Fruit fly (Drosophila melanogaster) whole organism, adult: ENCODE data around the gene CG5890.
A peak's percentile ranks its signal among the peaks of the same experiment; 100 is the strongest.

Experiments used
- CG11617 ChIP-seq: fragments of 200-800 bp; sonication (Bioruptor generic); optimal IDR thresholded peaks from 2 replicates; lab custom pipeline; 2017; ENCODE audit warnings: mild to moderate bottlenecking, missing biosample characterization, missing genetic modification reagents, missing genetic modification characterization
- CG12768 ChIP-seq: fragments of 200-800 bp; sonication (Bioruptor generic); optimal IDR thresholded peaks from 2 replicates; lab custom pipeline; 2017; ENCODE audit warnings: missing biosample characterization, missing genetic modification characterization, mild to moderate bottlenecking, moderate library complexity, missing genetic modification reagents
- CG14711 ChIP-seq: fragments of 200-800 bp; sonication (Bioruptor generic); optimal IDR thresholded peaks from 2 replicates; lab custom pipeline; 2018; ENCODE audit warnings: missing biosample characterization, mild to moderate bottlenecking, missing genetic modification characterization, moderate library complexity
- CG1620 ChIP-seq: fragments of 200-800 bp; sonication (Bioruptor generic); optimal IDR thresholded peaks from 2 replicates; lab custom pipeline; 2016; ENCODE audit warnings: missing biosample characterization, missing genetic modification characterization
- CG33017 ChIP-seq: fragments of 200-800 bp; sonication (Bioruptor generic); optimal IDR thresholded peaks from 2 replicates; lab custom pipeline; 2018; ENCODE audit warnings: missing biosample characterization, mild to moderate bottlenecking, missing genetic modification characterization, moderate library complexity
- CG5204 ChIP-seq: fragments of 200-800 bp; sonication (Bioruptor generic); optimal IDR thresholded peaks from 2 replicates; lab custom pipeline; 2016; ENCODE audit warnings: missing biosample characterization, missing genetic modification characterization
- CG7045 ChIP-seq: fragments of 200-800 bp; sonication (Bioruptor generic); optimal IDR thresholded peaks from 2 replicates; lab custom pipeline; 2017; ENCODE audit warnings: missing biosample characterization, mild to moderate bottlenecking, missing genetic modification characterization
- CG7101 ChIP-seq: fragments of 200-800 bp; sonication (Bioruptor generic); optimal IDR thresholded peaks from 2 replicates; lab custom pipeline; 2018; ENCODE audit warnings: missing biosample characterization, mild to moderate bottlenecking, missing genetic modification characterization, moderate library complexity
- Clk ChIP-seq: fragments of 200-800 bp; sonication (Bioruptor generic); optimal IDR thresholded peaks from 2 replicates; lab custom pipeline; 2017; ENCODE audit warnings: missing biosample characterization, missing genetic modification characterization
- Crg-1 ChIP-seq: fragments of 200-800 bp; sonication (Bioruptor generic); optimal IDR thresholded peaks from 2 replicates; lab custom pipeline; 2016; ENCODE audit warnings: missing biosample characterization, missing genetic modification characterization
- Hr96 ChIP-seq: fragments of 200-800 bp; sonication (Bioruptor generic); optimal IDR thresholded peaks from 2 replicates; lab custom pipeline; 2016; ENCODE audit warnings: missing biosample characterization, missing genetic modification characterization
- Mnt ChIP-seq: fragments of 200-800 bp; sonication (Bioruptor generic); optimal IDR thresholded peaks from 2 replicates; lab custom pipeline; 2016; ENCODE audit warnings: missing biosample characterization, mild to moderate bottlenecking, missing genetic modification characterization
- bab1 ChIP-seq: fragments of 200-800 bp; sonication (Bioruptor generic); optimal IDR thresholded peaks from 3 replicates; lab custom pipeline; 2019; ENCODE audit warnings: missing biosample characterization, mild to moderate bottlenecking, missing genetic modification characterization, moderate library complexity
- cic ChIP-seq: fragments of 200-800 bp; sonication (Bioruptor generic); optimal IDR thresholded peaks from 2 replicates; lab custom pipeline; 2017; ENCODE audit warnings: missing biosample characterization, mild to moderate bottlenecking, missing genetic modification characterization, moderate library complexity
- cnc ChIP-seq, 2 experiments: fragments of >200 bp; optimal IDR thresholded peaks; 2 replicates each; lab custom pipeline; 2017
- kay ChIP-seq: fragments of 200-800 bp; sonication (Bioruptor generic); peaks from one replicate; lab custom pipeline; 2016; ENCODE audit warnings: missing biosample characterization, missing genetic modification characterization, borderline replicate concordance
- ovo ChIP-seq: fragments of 200-800 bp; sonication (Bioruptor generic); optimal IDR thresholded peaks from 2 replicates; lab custom pipeline; 2016; ENCODE audit warnings: missing biosample characterization, missing genetic modification characterization
- pad ChIP-seq: fragments of 200-800 bp; sonication (Bioruptor generic); optimal IDR thresholded peaks from 3 replicates; lab custom pipeline; 2017; ENCODE audit warnings: missing biosample characterization, missing genetic modification characterization, mild to moderate bottlenecking, moderate library complexity, missing genetic modification reagents
- tj ChIP-seq: fragments of 200-800 bp; sonication (Bioruptor generic); optimal IDR thresholded peaks from 3 replicates; lab custom pipeline; 2017; ENCODE audit warnings: missing biosample characterization, mild to moderate bottlenecking, missing genetic modification characterization, moderate library complexity
- toe ChIP-seq: fragments of 200-800 bp; sonication (Bioruptor generic); optimal IDR thresholded peaks from 2 replicates; lab custom pipeline; 2016; ENCODE audit warnings: missing biosample characterization, missing genetic modification characterization

CG5890 gene

dm6 chr3R:25855594-25856305, at the start of gene CG5890:
Gene CG5890 (plus strand): TSS chr3R:25856154.
- TF ChIP-seq ovo (GFP tag; lab: Kevin White, UChicago) (no peak), kay (GFP tag; lab: Kevin White, UChicago) (no peak), Crg-1 (GFP tag; lab: Kevin White, UChicago) (no peak), cnc (optimal IDR thresholded peaks at IDR 0.05; lab: Kevin White, UChicago) (no peak), bab1 (GFP tag; lab: Kevin White, UChicago) (no peak), CG7045 (GFP tag; lab: Kevin White, UChicago) (peak; percentile 48), cic (GFP tag; lab: Kevin White, UChicago) (no peak), Mnt (GFP tag; lab: Kevin White, UChicago) (no peak), tj (GFP tag; lab: Kevin White, UChicago) (no peak), Hr96 (GFP tag; lab: Kevin White, UChicago) (no peak), CG1620 (no peak), CG11617 (GFP tag; lab: Kevin White, UChicago) (no peak), CG12768 (peak; percentile 40), CG14711 (no peak), CG33017 (tag; lab: Kevin White, UChicago) (no peak), CG5204 (GFP tag; lab: Kevin White, UChicago) (no peak), Clk (GFP tag; lab: Kevin White, UChicago) (peak; percentile 21), pad (GFP tag; lab: Kevin White, UChicago) (no peak), toe (GFP tag; lab: Kevin White, UChicago) (peak; percentile 3), CG7101 (tag; lab: Kevin White, UChicago) (no peak)

- TF ChIP-seq cic (GFP tag; lab: Kevin White, UChicago) (no peak), Mnt (GFP tag; lab: Kevin White, UChicago) (no peak), CG12768 (no peak), CG33017 (tag; lab: Kevin White, UChicago) (no peak), Clk (GFP tag; lab: Kevin White, UChicago) (no peak), kay (GFP tag; lab: Kevin White, UChicago) (no peak), CG5204 (GFP tag; lab: Kevin White, UChicago) (no peak), toe (GFP tag; lab: Kevin White, UChicago) (no peak), ovo (GFP tag; lab: Kevin White, UChicago) (no peak), bab1 (GFP tag; lab: Kevin White, UChicago) (no peak), tj (GFP tag; lab: Kevin White, UChicago) (no peak), Crg-1 (GFP tag; lab: Kevin White, UChicago) (no peak), CG14711 (no peak)
These were observed 45.2 kb upstream of the CG5890 start, which contains the start of gene CG5024 for dm6 chr3R:25810796-25811195. Gene CG5024 (plus strand): TSS chr3R:25811096.

dm6 chr3R:25811611-25812010, 44.3 kb upstream of the CG5890 start, which contains the start of the genes Acam and CG17770:
Gene Acam (plus strand): TSS chr3R:25811911.
Gene CG17770 (plus strand): TSS chr3R:25811911.
- TF ChIP-seq CG7045 (GFP tag; lab: Kevin White, UChicago) (no peak), toe (GFP tag; lab: Kevin White, UChicago) (no peak), CG11617 (GFP tag; lab: Kevin White, UChicago) (no peak), Crg-1 (GFP tag; lab: Kevin White, UChicago) (no peak), Hr96 (GFP tag; lab: Kevin White, UChicago) (no peak), tj (GFP tag; lab: Kevin White, UChicago) (no peak), bab1 (GFP tag; lab: Kevin White, UChicago) (no peak), cnc (optimal IDR thresholded peaks at IDR 0.05; lab: Kevin White, UChicago) (no peak), CG1620 (no peak), cic (GFP tag; lab: Kevin White, UChicago) (no peak), CG14711 (no peak), ovo (GFP tag; lab: Kevin White, UChicago) (no peak), pad (GFP tag; lab: Kevin White, UChicago) (no peak), CG5204 (GFP tag; lab: Kevin White, UChicago) (no peak), Clk (GFP tag; lab: Kevin White, UChicago) (no peak), kay (GFP tag; lab: Kevin White, UChicago) (no peak), CG33017 (tag; lab: Kevin White, UChicago) (no peak)

dm6 chr3R:25815179-25815578, 40.8 kb upstream of the CG5890 start, which contains the start of gene CG14354:
Gene CG14354 (plus strand): TSS chr3R:25815479.
- no peak for TF ChIP-seq CG5204 (GFP tag; lab: Kevin White, UChicago)
- TF ChIP-seq cnc (optimal IDR thresholded peaks at IDR 0.05; lab: Kevin White, UChicago) = no peak
- no peak for TF ChIP-seq toe (GFP tag; lab: Kevin White, UChicago)
- TF ChIP-seq kay (GFP tag; lab: Kevin White, UChicago) = no peak
- no peak for TF ChIP-seq CG1620
- no peak for TF ChIP-seq cic (GFP tag; lab: Kevin White, UChicago)
- TF ChIP-seq CG11617 (GFP tag; lab: Kevin White, UChicago) = no peak
- no peak for TF ChIP-seq CG33017 (tag; lab: Kevin White, UChicago)
- no peak for TF ChIP-seq pad (GFP tag; lab: Kevin White, UChicago)
- TF ChIP-seq CG14711 = no peak
- no peak for TF ChIP-seq tj (GFP tag; lab: Kevin White, UChicago)
- TF ChIP-seq bab1 (GFP tag; lab: Kevin White, UChicago) = no peak
- TF ChIP-seq Clk (GFP tag; lab: Kevin White, UChicago) = no peak
- no peak for TF ChIP-seq Crg-1 (GFP tag; lab: Kevin White, UChicago)
- no peak for TF ChIP-seq CG7045 (GFP tag; lab: Kevin White, UChicago)
- TF ChIP-seq CG7101 (tag; lab: Kevin White, UChicago) = no peak
- no peak for TF ChIP-seq Mnt (GFP tag; lab: Kevin White, UChicago)
- no peak for TF ChIP-seq Hr96 (GFP tag; lab: Kevin White, UChicago)
- no peak for TF ChIP-seq CG12768

dm6 chr3R:25829598-25829997, 26.4 kb upstream of the CG5890 start, which contains the start of gene Mst57Dc:
Gene Mst57Dc (minus strand): TSS chr3R:25829698.
- no peak for TF ChIP-seq CG12768
- no peak for TF ChIP-seq Mnt (GFP tag; lab: Kevin White, UChicago)
- TF ChIP-seq Hr96 (GFP tag; lab: Kevin White, UChicago) = no peak
- no peak for TF ChIP-seq CG5204 (GFP tag; lab: Kevin White, UChicago)
- TF ChIP-seq CG33017 (tag; lab: Kevin White, UChicago) = no peak
- TF ChIP-seq toe (GFP tag; lab: Kevin White, UChicago) = no peak
- TF ChIP-seq CG7101 (tag; lab: Kevin White, UChicago) = no peak
- no peak for TF ChIP-seq CG14711
- TF ChIP-seq CG1620 = no peak
- TF ChIP-seq cnc (optimal IDR thresholded peaks at IDR 0.05; lab: Kevin White, UChicago) = no peak
- no peak for TF ChIP-seq Crg-1 (GFP tag; lab: Kevin White, UChicago)
- no peak for TF ChIP-seq bab1 (GFP tag; lab: Kevin White, UChicago)
- TF ChIP-seq kay (GFP tag; lab: Kevin White, UChicago) = no peak
- no peak for TF ChIP-seq Clk (GFP tag; lab: Kevin White, UChicago)
- no peak for TF ChIP-seq pad (GFP tag; lab: Kevin White, UChicago)
- TF ChIP-seq tj (GFP tag; lab: Kevin White, UChicago) = no peak
- no peak for TF ChIP-seq CG7045 (GFP tag; lab: Kevin White, UChicago)
